Worm (Caenorhabditis elegans) whole organism, L1 larva: Measurements from ENCODE around the gene rde-8.

ENCODE experiments used
- C34B4.2 ChIP-seq: sonication (generic microtip); optimal IDR thresholded peaks from 2 replicates; lab custom pipeline; 2017; ENCODE audit warnings: mild to moderate bottlenecking, missing genetic modification characterization, missing compliant biosample characterization
- sptf-1 ChIP-seq: fragments of 150-350 bp; optimal IDR thresholded peaks from 2 replicates; lab custom pipeline; 2014; ENCODE audit warnings: missing biosample characterization, missing genetic modification characterization

- TF ChIP-seq sptf-1 (tag; lab: Kevin White, UChicago): no peak
- no peak for TF ChIP-seq C34B4.2
Measured at ce11 chrIV:7072110-7072509, 31.0 kb downstream of the rde-8 start, which contains the start of gene srg-48.
